Worm (Caenorhabditis elegans) whole organism, late embryonic: Measurements from ENCODE around the gene mlp-1.

ENCODE experiments used
- C38D4.7 ChIP-seq: fragments of 200-800 bp; sonication (Bioruptor generic); optimal IDR thresholded peaks from 2 replicates; lab custom pipeline; 2018; ENCODE audit warnings: mild to moderate bottlenecking, missing genetic modification characterization, moderate library complexity, missing compliant biosample characterization
- F13H6.1 ChIP-seq: sonication (generic microtip); optimal IDR thresholded peaks from 2 replicates; lab custom pipeline; 2016; ENCODE audit warnings: missing genetic modification characterization, missing compliant biosample characterization
- K02D7.2 ChIP-seq: sonication (generic microtip); optimal IDR thresholded peaks from 2 replicates; lab custom pipeline; 2017; ENCODE audit warnings: mild to moderate bottlenecking, missing genetic modification characterization, missing compliant biosample characterization
- Y22D7AL.16 ChIP-seq: sonication (generic microtip); optimal IDR thresholded peaks from 2 replicates; lab custom pipeline; 2016; ENCODE audit warnings: missing genetic modification characterization, missing compliant biosample characterization
- ahr-1 ChIP-seq: sonication (generic microtip); optimal IDR thresholded peaks from 2 replicates; lab custom pipeline; 2016; ENCODE audit warnings: missing genetic modification characterization, missing compliant biosample characterization
- ama-1 ChIP-seq: fragments of 150-350 bp; optimal IDR thresholded peaks from 2 replicates; lab custom pipeline; 2014
- ceh-18 ChIP-seq: sonication (generic microtip); optimal IDR thresholded peaks from 2 replicates; lab custom pipeline; 2016; ENCODE audit warnings: missing genetic modification characterization, missing compliant biosample characterization
- ceh-19 ChIP-seq: fragments of 200-800 bp; sonication (Bioruptor generic); optimal IDR thresholded peaks from 2 replicates; lab custom pipeline; 2018; ENCODE audit warnings: mild to moderate bottlenecking, missing genetic modification characterization, missing compliant biosample characterization
- ceh-30 ChIP-seq: fragments of 150-350 bp; optimal IDR thresholded peaks from 2 replicates; lab custom pipeline; 2014; ENCODE audit warnings: missing biosample characterization, missing genetic modification characterization
- ceh-34 ChIP-seq: sonication (generic microtip); optimal IDR thresholded peaks from 2 replicates; lab custom pipeline; 2016; ENCODE audit warnings: mild to moderate bottlenecking, missing genetic modification characterization, missing compliant biosample characterization
- ceh-45 ChIP-seq: fragments of 200-800 bp; sonication (Bioruptor generic); IDR thresholded peaks from 2 replicates; pipeline ENCODE4 v1.3.6; 2022; ENCODE audit warnings: missing genetic modification reagents, missing genetic modification characterization, missing compliant biosample characterization
- ceh-48 ChIP-seq: sonication (generic microtip); optimal IDR thresholded peaks from 2 replicates; lab custom pipeline; 2016; ENCODE audit warnings: missing genetic modification characterization, inconsistent platforms, missing compliant biosample characterization
- ceh-9 ChIP-seq: sonication (generic microtip); optimal IDR thresholded peaks from 2 replicates; lab custom pipeline; 2016; ENCODE audit warnings: mild to moderate bottlenecking, missing genetic modification characterization, inconsistent platforms, missing compliant biosample characterization
- elt-2 ChIP-seq: sonication (generic microtip); optimal IDR thresholded peaks from 2 replicates; lab custom pipeline; 2016; ENCODE audit warnings: missing genetic modification reagents, missing genetic modification characterization, missing compliant biosample characterization
- elt-4 ChIP-seq: sonication (generic microtip); optimal IDR thresholded peaks from 2 replicates; lab custom pipeline; 2016; ENCODE audit warnings: missing genetic modification characterization, missing compliant biosample characterization
- ets-4 ChIP-seq: sonication (generic microtip); optimal IDR thresholded peaks from 2 replicates; lab custom pipeline; 2016; ENCODE audit warnings: missing genetic modification characterization, missing compliant biosample characterization
- fax-1 ChIP-seq: sonication (generic microtip); optimal IDR thresholded peaks from 2 replicates; lab custom pipeline; 2016; ENCODE audit warnings: missing genotype, missing genetic modification characterization, missing compliant biosample characterization
- hlh-13 ChIP-seq: fragments of 200-800 bp; sonication (Bioruptor generic); optimal IDR thresholded peaks from 2 replicates; lab custom pipeline; 2018; ENCODE audit warnings: mild to moderate bottlenecking, missing genetic modification characterization, missing compliant biosample characterization
- hlh-30 ChIP-seq: sonication (generic microtip); optimal IDR thresholded peaks from 2 replicates; lab custom pipeline; 2017; ENCODE audit warnings: antibody characterized with exemption, missing genetic modification characterization, missing compliant biosample characterization; ENCODE audit not compliant: insufficient read depth
- lim-6 ChIP-seq: sonication (generic microtip); optimal IDR thresholded peaks from 2 replicates; lab custom pipeline; 2016; ENCODE audit warnings: missing genetic modification characterization, missing compliant biosample characterization
- lin-11 ChIP-seq: fragments of 200-800 bp; sonication (Bioruptor generic); optimal IDR thresholded peaks from 2 replicates; lab custom pipeline; 2018; ENCODE audit warnings: mild to moderate bottlenecking, missing genetic modification characterization, missing compliant biosample characterization
- mec-3 ChIP-seq: sonication (generic microtip); optimal IDR thresholded peaks from 2 replicates; lab custom pipeline; 2016; ENCODE audit warnings: borderline replicate concordance, missing genetic modification characterization, missing compliant biosample characterization
- nhr-11 ChIP-seq: fragments of 150-350 bp; optimal IDR thresholded peaks from 2 replicates; lab custom pipeline; 2014; ENCODE audit warnings: missing biosample characterization, missing genetic modification characterization
- npax-4 ChIP-seq: sonication (generic microtip); optimal IDR thresholded peaks from 2 replicates; lab custom pipeline; 2016; ENCODE audit warnings: missing genetic modification characterization, missing compliant biosample characterization
- pag-3 ChIP-seq: sonication (generic microtip); optimal IDR thresholded peaks from 2 replicates; lab custom pipeline; 2016; ENCODE audit warnings: missing compliant biosample characterization, missing genetic modification characterization, borderline replicate concordance
- pat-9 ChIP-seq: fragments of 200-800 bp; sonication (Bioruptor generic); optimal IDR thresholded peaks from 2 replicates; lab custom pipeline; 2018; ENCODE audit warnings: mild to moderate bottlenecking, missing genetic modification characterization, moderate library complexity, missing compliant biosample characterization
- pax-1 ChIP-seq: fragments of 150-350 bp; optimal IDR thresholded peaks from 2 replicates; lab custom pipeline; 2014; ENCODE audit warnings: missing biosample characterization, missing genetic modification characterization
- pha-4 ChIP-seq: fragments of 150-350 bp; optimal IDR thresholded peaks from 2 replicates; lab custom pipeline; 2018; ENCODE audit warnings: missing biosample characterization, missing genetic modification reagents, missing genetic modification characterization
- pqm-1 ChIP-seq: sonication (generic microtip); optimal IDR thresholded peaks from 2 replicates; lab custom pipeline; 2016; ENCODE audit warnings: missing genetic modification characterization, missing compliant biosample characterization
- ref-2 ChIP-seq: sonication (generic microtip); optimal IDR thresholded peaks from 2 replicates; lab custom pipeline; 2016; ENCODE audit warnings: missing genetic modification characterization, missing compliant biosample characterization
- rnt-1 ChIP-seq: sonication (generic microtip); optimal IDR thresholded peaks from 2 replicates; lab custom pipeline; 2016; ENCODE audit warnings: missing genetic modification characterization, missing compliant biosample characterization
- sox-2 ChIP-seq: fragments of 200-800 bp; sonication (Bioruptor generic); IDR thresholded peaks from 2 replicates; pipeline ENCODE4 v1.3.6; 2022; ENCODE audit warnings: missing genetic modification reagents, missing genetic modification characterization, missing compliant biosample characterization
- syd-9 ChIP-seq: sonication (generic microtip); optimal IDR thresholded peaks from 2 replicates; lab custom pipeline; 2016; ENCODE audit warnings: mild to moderate bottlenecking, missing genetic modification characterization, moderate library complexity, missing compliant biosample characterization
- tbx-2 ChIP-seq: sonication (generic microtip); optimal IDR thresholded peaks from 2 replicates; lab custom pipeline; 2016; ENCODE audit warnings: missing genetic modification characterization, missing compliant biosample characterization
- tbx-7 ChIP-seq: sonication (generic microtip); optimal IDR thresholded peaks from 2 replicates; lab custom pipeline; 2016; ENCODE audit warnings: missing genotype, missing genetic modification characterization, missing compliant biosample characterization
- ttx-3 ChIP-seq: sonication (generic microtip); optimal IDR thresholded peaks from 2 replicates; lab custom pipeline; 2016; ENCODE audit warnings: missing genetic modification reagents, missing genetic modification characterization, missing compliant biosample characterization
- unc-42 ChIP-seq: sonication (generic microtip); optimal IDR thresholded peaks from 2 replicates; lab custom pipeline; 2016; ENCODE audit warnings: missing genotype, missing genetic modification characterization, missing compliant biosample characterization
- unc-55 ChIP-seq: sonication (generic microtip); optimal IDR thresholded peaks from 2 replicates; lab custom pipeline; 2017; ENCODE audit warnings: missing biosample characterization, missing genetic modification reagents, missing genetic modification characterization
- unc-86 ChIP-seq: sonication (generic microtip); optimal IDR thresholded peaks from 2 replicates; lab custom pipeline; 2016; ENCODE audit warnings: missing genetic modification characterization, missing compliant biosample characterization

Gene mlp-1

DNA sequence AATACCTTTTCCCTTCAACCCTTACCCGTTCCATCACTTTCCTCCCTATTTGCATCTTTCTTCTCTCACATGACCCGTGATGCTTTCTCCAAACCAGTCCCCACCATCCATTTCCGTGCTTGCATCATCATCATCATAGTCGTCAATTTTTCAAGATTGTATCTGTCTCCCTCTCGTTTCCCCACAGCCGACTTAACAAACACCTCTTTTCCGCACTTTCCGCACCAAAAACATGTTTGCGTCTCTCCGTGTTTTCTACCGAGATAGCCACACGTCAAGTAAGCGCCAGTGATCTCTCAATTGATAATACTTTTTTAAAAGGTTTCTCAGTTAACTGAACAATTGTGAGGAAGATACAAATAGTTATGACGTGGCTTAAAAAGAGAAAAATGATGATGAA is 36.8 kb downstream of the mlp-1 start:
- TF ChIP-seq rnt-1 (tag; lab: Kevin White, UChicago) = peak; percentile 44
- TF ChIP-seq ceh-18 (tag; lab: Kevin White, UChicago) = peak; percentile 39
- no peak for TF ChIP-seq unc-86 (tag; lab: Kevin White, UChicago)
- TF ChIP-seq ama-1 (lab: Kevin White, UChicago) = no peak
- peak; percentile 36 for TF ChIP-seq F13H6.1
- TF ChIP-seq ceh-34 = no peak
- no peak for TF ChIP-seq lin-11 (tag; lab: Kevin White, UChicago)
- TF ChIP-seq hlh-13 = no peak
- TF ChIP-seq ets-4 (tag; lab: Kevin White, UChicago) = peak; percentile 75
- no peak for TF ChIP-seq ceh-30
- no peak for TF ChIP-seq fax-1
- no peak for TF ChIP-seq ceh-19 (GFP tag; lab: Kevin White, UChicago)
- TF ChIP-seq hlh-30 = peak; percentile 60
- TF ChIP-seq sox-2 (GFP tag; lab: Robert Waterston, UW) = no peak
- no peak for TF ChIP-seq pat-9 (tag; lab: Kevin White, UChicago)
- no peak for TF ChIP-seq unc-55 (GFP tag; lab: Kevin White, UChicago)
- no peak for TF ChIP-seq elt-2
- TF ChIP-seq ref-2 (tag; lab: Kevin White, UChicago) = peak; percentile 2

ce11 chrIII:5936992-5937391 is 37.9 kb downstream of the mlp-1 start, which contains the start of gene EGAP1.1:
TSS of gene EGAP1.1 (minus strand) at chrIII:5937220.
- TF ChIP-seq tbx-7 (tag; lab: Kevin White, UChicago) (no peak), elt-4 (tag; lab: Kevin White, UChicago) (no peak), mec-3 (tag; lab: Kevin White, UChicago) (no peak), C38D4.7 (no peak), pag-3 (tag; lab: Kevin White, UChicago) (no peak), npax-4 (tag; lab: Kevin White, UChicago) (no peak), pha-4 (tag; lab: Kevin White, UChicago) (no peak), Y22D7AL.16 (tag; lab: Kevin White, UChicago) (no peak), ceh-34 (no peak), unc-42 (tag; lab: Kevin White, UChicago) (no peak), ceh-48 (tag; lab: Kevin White, UChicago) (no peak), lim-6 (tag; lab: Kevin White, UChicago) (no peak), ceh-9 (tag; lab: Kevin White, UChicago) (no peak), nhr-11 (tag; lab: Kevin White, UChicago) (no peak)

DNA sequence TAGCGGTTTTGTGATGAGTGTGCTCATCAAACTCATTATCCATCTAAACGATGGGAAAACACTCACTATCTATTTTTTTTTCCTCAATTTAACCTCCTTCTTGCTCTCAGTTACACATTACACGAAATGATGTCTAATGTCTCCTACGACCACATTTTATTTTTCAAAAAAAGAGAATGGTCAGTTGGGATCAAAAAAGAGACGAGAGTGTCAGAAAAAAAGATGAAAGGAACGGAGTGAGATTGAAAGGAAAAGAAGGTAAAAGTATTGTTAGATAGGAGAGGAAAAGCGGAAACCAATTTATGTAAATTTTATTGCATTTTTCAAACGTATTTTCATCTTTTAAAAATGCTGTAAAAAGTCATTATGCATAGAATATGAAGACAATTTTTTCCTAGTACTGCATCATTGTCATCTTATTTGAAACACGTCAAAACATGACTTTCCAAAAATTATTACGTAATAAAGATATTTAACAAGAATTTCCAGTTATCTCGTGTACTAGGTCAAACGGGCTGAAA is 40.7 kb downstream of the mlp-1 start:
- TF ChIP-seq elt-4 (tag; lab: Kevin White, UChicago) = no peak
- no peak for TF ChIP-seq ahr-1
- TF ChIP-seq ceh-9 (tag; lab: Kevin White, UChicago) = no peak
- no peak for TF ChIP-seq ceh-19 (GFP tag; lab: Kevin White, UChicago)
- no peak for TF ChIP-seq pax-1 (tag; lab: Kevin White, UChicago)
- no peak for TF ChIP-seq fax-1
- no peak for TF ChIP-seq pag-3 (tag; lab: Kevin White, UChicago)
- TF ChIP-seq, all 69 proteins: peak for 0

DNA sequence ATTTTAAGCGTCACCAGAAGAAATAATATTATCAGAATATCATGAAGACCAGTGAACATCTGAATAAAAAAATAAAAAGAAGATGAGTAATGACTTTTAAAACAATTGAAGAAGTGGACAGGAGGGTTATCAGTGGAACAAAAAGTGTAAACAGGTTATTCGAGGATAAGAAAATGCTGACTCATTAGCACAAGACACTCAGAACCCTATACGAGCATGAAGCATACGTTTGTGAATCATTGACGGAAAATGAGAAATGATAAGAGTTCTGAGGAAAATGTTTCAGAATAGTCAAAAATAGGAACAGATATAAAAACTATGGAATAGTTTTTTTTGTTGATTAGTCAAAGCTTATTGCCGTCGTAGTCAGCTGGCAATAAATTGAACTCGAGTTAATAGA is 42.0 kb downstream of the mlp-1 start, which contains the start of gene zmp-1:
Gene zmp-1, minus strand, starts transcription at position 101 of the 400 bp plus-strand sequence.
- TF ChIP-seq pqm-1 (tag; lab: Kevin White, UChicago) (no peak), K02D7.2 (no peak), C38D4.7 (no peak), syd-9 (tag; lab: Kevin White, UChicago) (no peak), tbx-2 (tag; lab: Kevin White, UChicago) (no peak), pat-9 (tag; lab: Kevin White, UChicago) (no peak), tbx-7 (tag; lab: Kevin White, UChicago) (no peak), ceh-45 (GFP tag; lab: Robert Waterston, UW) (no peak), ttx-3 (no peak)
- TF ChIP-seq, all 69 proteins: peak for 0
